Fruit fly (Drosophila melanogaster): ENCODE measurements around the gene CG14667.
A peak's percentile ranks its signal among the peaks of the same experiment; 100 is the strongest.

- TF ChIP-seq CG8478 (optimal IDR thresholded peaks at IDR 0.05), result no peak
- peak; percentile 20 to 22 for TF ChIP-seq CTCF (optimal IDR thresholded peaks at IDR 0.05)
Observed at dm6 chr3R:5368170-5368781, 6.5 kb upstream of the CG14667 start, which contains the start of gene Cerk.

Data from S2 (cell line).